Worm (Caenorhabditis elegans) whole organism, L4 larva: ENCODE results near the gene C50F4.1.

ENCODE experiments used
- ceh-82 ChIP-seq: sonication (generic microtip); optimal IDR thresholded peaks from 2 replicates; lab custom pipeline; 2017; ENCODE audit warnings: missing biosample characterization, missing genetic modification characterization
- dpl-1 ChIP-seq: fragments of 150-350 bp; optimal IDR thresholded peaks from 2 replicates; lab custom pipeline; 2014; ENCODE audit warnings: missing biosample characterization, missing genetic modification reagents, missing genetic modification characterization
- fos-1 ChIP-seq: fragments of 150-350 bp; optimal IDR thresholded peaks from 2 replicates; lab custom pipeline; 2014; ENCODE audit warnings: missing biosample characterization, missing genetic modification characterization
- lin-13 ChIP-seq: fragments of 150-350 bp; optimal IDR thresholded peaks from 2 replicates; lab custom pipeline; 2014; ENCODE audit warnings: missing biosample characterization, missing genetic modification reagents, missing genetic modification characterization
- mdl-1 ChIP-seq, 2 experiments: fragments of 150-350 bp in 1 of 2; sonication (generic microtip) in 1 of 2; optimal IDR thresholded peaks; 2 replicates each; lab custom pipeline; 2014 to 2017; ENCODE audit warnings: missing biosample characterization in 2 of 2, missing genetic modification characterization in 2 of 2
- mxl-3 ChIP-seq: fragments of 200-800 bp; sonication (Bioruptor generic); optimal IDR thresholded peaks from 2 replicates; lab custom pipeline; 2018; ENCODE audit warnings: mild to moderate bottlenecking, missing genetic modification characterization, missing compliant biosample characterization
- nhr-28 ChIP-seq: fragments of 150-350 bp; optimal IDR thresholded peaks from 2 replicates; lab custom pipeline; 2014; ENCODE audit warnings: missing biosample characterization, missing genetic modification characterization
- pqm-1 ChIP-seq: sonication (generic microtip); optimal IDR thresholded peaks from 2 replicates; lab custom pipeline; 2017; ENCODE audit warnings: missing biosample characterization, missing genetic modification characterization
- zag-1 ChIP-seq: fragments of 150-350 bp; optimal IDR thresholded peaks from 2 replicates; lab custom pipeline; 2014; ENCODE audit warnings: missing biosample characterization, missing genetic modification characterization
- zip-11 ChIP-seq: fragments of 200-800 bp; sonication (Bioruptor generic); IDR thresholded peaks from 2 replicates; pipeline ENCODE4 v1.3.6; 2022; ENCODE audit warnings: missing genetic modification characterization, missing compliant biosample characterization
- ztf-11 ChIP-seq: fragments of 150-350 bp; optimal IDR thresholded peaks from 2 replicates; lab custom pipeline; 2014; ENCODE audit warnings: missing biosample characterization, missing genetic modification characterization

DNA sequence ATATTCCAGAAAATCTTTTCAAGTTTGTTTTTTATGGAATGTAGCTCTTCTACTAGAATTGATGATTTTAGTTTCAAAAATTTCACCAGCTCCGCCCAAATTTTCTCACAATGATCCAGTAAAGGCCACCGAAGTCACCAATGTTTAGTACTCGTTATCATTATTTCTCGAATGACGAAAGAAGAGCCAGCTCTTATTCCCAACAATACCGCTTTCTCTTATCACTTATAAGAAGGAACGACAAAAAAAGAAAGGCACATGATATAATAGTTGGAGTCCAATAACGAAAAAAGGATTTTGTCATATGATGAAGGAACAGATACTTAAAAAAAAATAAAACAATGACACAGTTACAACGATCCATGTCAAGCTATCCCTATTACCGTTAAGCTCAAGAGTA, 44.5 kb downstream of the C50F4.1 start:
- TF ChIP-seq fos-1 (tag; lab: Kevin White, UChicago) (no peak), mdl-1 (tag; optimal IDR thresholded peaks at IDR 0.05; lab: Kevin White, UChicago) (no peak), mxl-3 (GFP tag; lab: Kevin White, UChicago) (no peak), pqm-1 (tag; lab: Kevin White, UChicago) (no peak), lin-13 (no peak), ceh-82 (tag; lab: Kevin White, UChicago) (no peak), zag-1 (no peak), zip-11 (no peak), ztf-11 (tag; lab: Kevin White, UChicago) (no peak), nhr-28 (tag; lab: Kevin White, UChicago) (no peak), dpl-1 (GFP tag; lab: Kevin White, UChicago) (no peak)
